Worm (Caenorhabditis elegans) whole organism, L4 larva: ENCODE data around the gene F21D9.3.

Experiments used
- ama-1 ChIP-seq: fragments of 150-350 bp; optimal IDR thresholded peaks from 2 replicates; lab custom pipeline; 2014; ENCODE audit warnings: inconsistent platforms, mixed read lengths
- lin-39 ChIP-seq: fragments of 150-350 bp; optimal IDR thresholded peaks from 2 replicates; lab custom pipeline; 2014; ENCODE audit warnings: missing biosample characterization, missing genetic modification reagents, missing genetic modification characterization
- saeg-2 ChIP-seq: fragments of 200-800 bp; sonication (Bioruptor generic); IDR thresholded peaks from 2 replicates; pipeline ENCODE4 v1.3.6; 2022; ENCODE audit warnings: missing genetic modification reagents, missing genetic modification characterization, missing compliant biosample characterization

DNA sequence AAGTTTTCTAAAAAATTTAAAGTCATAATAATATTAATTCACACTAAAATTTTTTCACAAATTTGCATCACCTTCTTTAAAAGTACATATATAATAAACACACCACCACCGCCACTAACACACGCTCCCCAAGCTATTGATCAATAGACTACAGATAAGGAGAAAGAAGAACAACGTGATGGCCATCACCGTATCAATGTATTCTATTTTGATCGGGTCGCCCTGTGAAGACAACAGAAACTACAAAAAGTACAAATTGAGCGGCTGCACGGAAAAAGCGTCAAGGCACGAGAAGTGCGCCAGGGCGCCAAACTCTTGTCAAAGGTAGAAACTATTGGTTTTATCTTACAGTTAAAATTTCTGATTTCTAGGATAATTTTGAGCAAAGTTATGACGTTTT, 45.2 kb downstream of the F21D9.3 start:
- no peak for TF ChIP-seq lin-39 (tag; lab: Kevin White, UChicago)
- TF ChIP-seq saeg-2 (GFP tag; lab: Robert Waterston, UW): no peak
- TF ChIP-seq ama-1 (lab: Kevin White, UChicago): no peak
